ENCODE assay signal across 2 fruit fly cellular contexts in the genomic region with DNA sequence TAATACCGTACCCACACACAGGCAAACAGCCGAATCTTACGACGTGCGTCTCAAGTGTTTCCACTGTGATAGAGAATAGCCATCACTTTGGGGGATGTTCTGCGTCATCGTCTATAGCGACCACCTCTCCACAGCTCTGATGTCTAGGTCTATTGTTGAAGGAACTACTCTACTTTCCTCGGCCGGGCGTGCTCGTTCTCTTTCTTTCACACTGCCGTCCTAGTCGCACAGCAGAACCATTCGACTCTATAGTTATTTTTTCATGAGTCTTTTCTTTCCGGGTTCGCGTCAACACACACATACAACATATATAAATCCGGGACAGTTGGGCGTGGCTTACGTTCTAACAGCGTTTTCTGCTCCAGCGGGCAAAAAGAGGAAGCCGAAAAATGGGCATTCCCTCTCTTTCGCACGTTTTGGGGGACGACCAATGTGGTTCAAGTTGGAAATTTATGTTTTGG.
A peak's percentile ranks its signal among the peaks of the same experiment; 100 is the strongest.
TF ChIP-seq lines count a peak whose summit lies in the region.

No protein-coding gene starts in this region.

- TF ChIP-seq CTCF in whole organism, embryonic (GFP tag; optimal IDR thresholded peaks at IDR 0.05; lab: Kevin White, UChicago): no peak

TF ChIP-seq in whole organism, embryonic, 481 proteins besides CTCF, POLR2A, EP300 and RAD21 (continues in another document):
- TF ChIP-seq zfh1 (GFP tag; IDR thresholded peaks at IDR 0.05; lab: Robert Waterston, UW) (no peak), zen2 (GFP tag; IDR thresholded peaks at IDR 0.05; lab: Robert Waterston, UW; ENCODE audit: partially characterized antibody) (0 out of 3 replicates have a peak, but pooled peaks have one; percentile 30), CG11695 (GFP tag; IDR thresholded peaks at IDR 0.05; lab: Robert Waterston, UW) (no peak), CG8478 (optimal IDR thresholded peaks at IDR 0.05; lab: Kevin White, UChicago) (no peak), CG15011 (GFP tag; optimal IDR thresholded peaks at IDR 0.05; lab: Kevin White, UChicago) (no peak), tup (GFP tag; optimal IDR thresholded peaks at IDR 0.05; lab: Kevin White, UChicago) (no peak), CG6689 (GFP tag; IDR thresholded peaks at IDR 0.05; lab: Robert Waterston, UW) (no peak), CG5245 (GFP tag; optimal IDR thresholded peaks at IDR 0.05; lab: Kevin White, UChicago) (no peak), Gug (GFP tag; IDR thresholded peaks at IDR 0.05; lab: Robert Waterston, UW) (no peak), pros (GFP tag; optimal IDR thresholded peaks at IDR 0.05; lab: Kevin White, UChicago) (peak; percentile 96), CG7357 (GFP tag; IDR thresholded peaks at IDR 0.05; lab: Robert Waterston, UW) (no peak), CG30431 (GFP tag; optimal IDR thresholded peaks at IDR 0.05; lab: Kevin White, UChicago) (no peak), Drgx (GFP tag; IDR thresholded peaks at IDR 0.05; lab: Robert Waterston, UW) (no peak), Deaf1 (tag; optimal IDR thresholded peaks at IDR 0.05; lab: Kevin White, UChicago) (peak; percentile 86), CG10431 (GFP tag; optimal IDR thresholded peaks at IDR 0.05; lab: Kevin White, UChicago) (no peak), CG6175 (GFP tag; IDR thresholded peaks at IDR 0.05; lab: Robert Waterston, UW) (no peak), CG4617 (GFP tag; optimal IDR thresholded peaks at IDR 0.05; lab: Kevin White, UChicago; ENCODE audit: borderline replicate concordance) (no peak), nmo (GFP tag; optimal IDR thresholded peaks at IDR 0.05; lab: Kevin White, UChicago) (no peak), cg (GFP tag; optimal IDR thresholded peaks at IDR 0.05; lab: Kevin White, UChicago) (peak; percentile 88), aop (GFP tag; IDR thresholded peaks at IDR 0.05; lab: Robert Waterston, UW) (0 out of 2 replicates have a peak, but pooled peaks have one; percentile 10), salm (tag; optimal IDR thresholded peaks at IDR 0.05; lab: Kevin White, UChicago) (no peak), CG31365 (tag; optimal IDR thresholded peaks at IDR 0.05; lab: Kevin White, UChicago) (no peak), H15 (GFP tag; IDR thresholded peaks at IDR 0.05; lab: Robert Waterston, UW) (no peak), so (GFP tag; IDR thresholded peaks at IDR 0.05; lab: Robert Waterston, UW) (no peak), Atf-2 (GFP tag; optimal IDR thresholded peaks at IDR 0.05; lab: Kevin White, UChicago) (no peak), twi (tag; optimal IDR thresholded peaks at IDR 0.05; lab: Kevin White, UChicago) (peak; percentile 3), ac (GFP tag; optimal IDR thresholded peaks at IDR 0.05; lab: Kevin White, UChicago) (no peak), CG6272 (GFP tag; IDR thresholded peaks at IDR 0.05; lab: Robert Waterston, UW) (no peak), CG11456 (GFP tag; IDR thresholded peaks at IDR 0.05; lab: Robert Waterston, UW) (no peak), CG3407 (GFP tag; optimal IDR thresholded peaks at IDR 0.05; lab: Kevin White, UChicago) (no peak), D (optimal IDR thresholded peaks at IDR 0.05; lab: Kevin White, UChicago) (peak; percentile 75), D (GFP tag; optimal IDR thresholded peaks at IDR 0.05; lab: Kevin White, UChicago) (peak; percentile 19), CG11696 (GFP tag; IDR thresholded peaks at IDR 0.05; lab: Robert Waterston, UW) (no peak), CG15601 (tag; optimal IDR thresholded peaks at IDR 0.05; lab: Kevin White, UChicago) (no peak), z (GFP tag; IDR thresholded peaks at IDR 0.05; lab: Robert Waterston, UW) (peak; percentile 80), phol (tag; optimal IDR thresholded peaks at IDR 0.05; lab: Kevin White, UChicago) (no peak), CG13424 (tag; optimal IDR thresholded peaks at IDR 0.05; lab: Kevin White, UChicago) (no peak), ind (GFP tag; optimal IDR thresholded peaks at IDR 0.05; lab: Kevin White, UChicago) (no peak), jing (GFP tag; optimal IDR thresholded peaks at IDR 0.05; lab: Kevin White, UChicago) (peak; percentile 2), Rfx (GFP tag; IDR thresholded peaks at IDR 0.05; lab: Robert Waterston, UW) (no peak), Jarid2 (GFP tag; optimal IDR thresholded peaks at IDR 0.05; lab: Kevin White, UChicago) (peak; percentile 63), CG13894 (tag; optimal IDR thresholded peaks at IDR 0.05; lab: Kevin White, UChicago) (peak; percentile 69), CG1792 (GFP tag; optimal IDR thresholded peaks at IDR 0.05; lab: Kevin White, UChicago) (no peak), CG7963 (GFP tag; IDR thresholded peaks at IDR 0.05; lab: Robert Waterston, UW; ENCODE audit: partially characterized antibody) (no peak)

TF ChIP-seq in whole organism, prepupa, 60 proteins besides CTCF, POLR2A, EP300 and RAD21:
- TF ChIP-seq CG9139 (GFP tag; optimal IDR thresholded peaks at IDR 0.05; lab: Kevin White, UChicago): no peak
- TF ChIP-seq fkh (GFP tag; optimal IDR thresholded peaks at IDR 0.05; lab: Kevin White, UChicago): peak; percentile 1
